Fruit fly (Drosophila melanogaster) whole organism, embryonic: ENCODE data around the gene Mzt1.

ENCODE experiments used
- Asciz ChIP-seq: fragments of 200-800 bp; sonication (Bioruptor generic); optimal IDR thresholded peaks from 2 replicates; lab custom pipeline; 2017; ENCODE audit warnings: missing biosample characterization, mild to moderate bottlenecking, missing genetic modification characterization, missing genetic modification reagents
- B-H2 ChIP-seq: fragments of 200-800 bp; sonication (Bioruptor generic); optimal IDR thresholded peaks from 2 replicates; lab custom pipeline; 2018; ENCODE audit warnings: missing biosample characterization, mild to moderate bottlenecking, missing genetic modification characterization
- BEAF-32 ChIP-seq: fragments of 200-800 bp; sonication (Bioruptor generic); optimal IDR thresholded peaks from 3 replicates; lab custom pipeline; 2017; ENCODE audit warnings: missing biosample characterization, missing genetic modification characterization, mild to moderate bottlenecking, moderate library complexity, missing genetic modification reagents
- CG12104 ChIP-seq: fragments of 200-800 bp; sonication (Bioruptor generic); optimal IDR thresholded peaks from 3 replicates; lab custom pipeline; 2016; ENCODE audit warnings: missing biosample characterization, missing genetic modification characterization
- CG12155 ChIP-seq: fragments of 200-800 bp; sonication (Bioruptor generic); optimal IDR thresholded peaks from 3 replicates; lab custom pipeline; 2016; ENCODE audit warnings: missing biosample characterization, missing genetic modification characterization
- CG12299 ChIP-seq: fragments of 200-800 bp; sonication (Bioruptor generic); optimal IDR thresholded peaks from 2 replicates; lab custom pipeline; 2018; ENCODE audit warnings: missing biosample characterization, mild to moderate bottlenecking, missing genetic modification characterization
- CG12942 ChIP-seq: fragments of 200-800 bp; sonication (Bioruptor generic); optimal IDR thresholded peaks from 3 replicates; lab custom pipeline; 2016; ENCODE audit warnings: missing biosample characterization, missing genetic modification characterization
- CG15601 ChIP-seq: fragments of 200-800 bp; sonication (Bioruptor generic); optimal IDR thresholded peaks from 3 replicates; lab custom pipeline; 2019; ENCODE audit warnings: missing biosample characterization, mild to moderate bottlenecking, missing genetic modification characterization, moderate library complexity
- CG1647 ChIP-seq: fragments of 200-800 bp; sonication (Bioruptor generic); optimal IDR thresholded peaks from 3 replicates; lab custom pipeline; 2016; ENCODE audit warnings: missing biosample characterization, missing genetic modification characterization
- CG2889 ChIP-seq: fragments of 200-800 bp; sonication (Bioruptor generic); IDR thresholded peaks from 3 replicates; pipeline ENCODE4 v1.3.6; 2022; ENCODE audit warnings: missing biosample characterization, missing genetic modification characterization
- CG4282 ChIP-seq: fragments of 200-800 bp; sonication (Bioruptor generic); optimal IDR thresholded peaks from 2 replicates; lab custom pipeline; 2016; ENCODE audit warnings: missing biosample characterization, missing genetic modification characterization
- CG4404 ChIP-seq: fragments of 200-800 bp; sonication (Bioruptor generic); IDR thresholded peaks from 2 replicates; pipeline ENCODE4 v1.3.6; 2022; ENCODE audit warnings: missing biosample characterization, missing genetic modification characterization
- CG4820 ChIP-seq: fragments of 200-800 bp; sonication (Bioruptor generic); optimal IDR thresholded peaks from 3 replicates; lab custom pipeline; 2016; ENCODE audit warnings: missing biosample characterization, missing genetic modification characterization
- CG6254 ChIP-seq: fragments of 200-800 bp; sonication (Bioruptor generic); optimal IDR thresholded peaks from 3 replicates; lab custom pipeline; 2017; ENCODE audit warnings: mild to moderate bottlenecking, missing biosample characterization, missing genetic modification reagents, missing genetic modification characterization
- CG7928 ChIP-seq: fragments of 200-800 bp; sonication (Bioruptor generic); optimal IDR thresholded peaks from 2 replicates; lab custom pipeline; 2017; ENCODE audit warnings: missing biosample characterization, mild to moderate bottlenecking, missing genetic modification characterization
- CG8478 ChIP-seq: fragments of >200 bp; optimal IDR thresholded peaks from 2 replicates; lab custom pipeline; 2018
- CrebB ChIP-seq: fragments of 200-800 bp; sonication (Bioruptor generic); optimal IDR thresholded peaks from 3 replicates; lab custom pipeline; 2018; ENCODE audit warnings: missing biosample characterization, mild to moderate bottlenecking, missing genetic modification characterization
- Deaf1 ChIP-seq: fragments of 200-800 bp; optimal IDR thresholded peaks from 3 replicates; lab custom pipeline; 2019; ENCODE audit warnings: missing biosample characterization, mild to moderate bottlenecking, missing genetic modification characterization, moderate library complexity
- Doc2 ChIP-seq: fragments of 200-800 bp; sonication (Bioruptor generic); IDR thresholded peaks from 2 replicates; pipeline ENCODE4 v1.3.6; 2022; ENCODE audit warnings: missing biosample characterization, missing genetic modification characterization
- Drgx ChIP-seq: fragments of 200-800 bp; sonication (Bioruptor generic); IDR thresholded peaks from 2 replicates; pipeline ENCODE4 v1.3.6; 2022; ENCODE audit warnings: missing biosample characterization, missing genetic modification characterization
- Eip74EF ChIP-seq, 2 experiments: fragments of 200-800 bp in 1 of 2; fragments of >200 bp in 1 of 2; sonication (Bioruptor generic) in 1 of 2; optimal IDR thresholded peaks; 2 replicates each; lab custom pipeline; 2017 to 2019; ENCODE audit warnings: missing biosample characterization in 2 of 2, missing genetic modification characterization in 2 of 2, mild to moderate bottlenecking in 1 of 2, moderate library complexity in 1 of 2
- NFAT ChIP-seq: fragments of 200-800 bp; sonication (Bioruptor generic); IDR thresholded peaks from 2 replicates; pipeline ENCODE4 v1.3.6; 2022; ENCODE audit warnings: missing biosample characterization, missing genetic modification characterization
- Oaz ChIP-seq: fragments of 200-800 bp; sonication (Bioruptor generic); IDR thresholded peaks from 2 replicates; pipeline ENCODE4 v1.3.6; 2022; ENCODE audit warnings: missing biosample characterization, missing genetic modification characterization
- Scr ChIP-seq: fragments of 200-800 bp; sonication (Bioruptor generic); IDR thresholded peaks from 2 replicates; pipeline ENCODE4 v1.3.6; 2022; ENCODE audit warnings: missing biosample characterization, missing genetic modification characterization; ENCODE audit not compliant: partially characterized antibody
- Sry-β ChIP-seq: fragments of 200-800 bp; sonication (Bioruptor generic); optimal IDR thresholded peaks from 2 replicates; lab custom pipeline; 2018; ENCODE audit warnings: missing biosample characterization, mild to moderate bottlenecking, missing genetic modification characterization, moderate library complexity
- Tbp ChIP-seq: fragments of >200 bp; optimal IDR thresholded peaks from 2 replicates; lab custom pipeline; 2018; ENCODE audit warnings: missing biosample characterization, missing genetic modification characterization
- Xbp1 ChIP-seq: fragments of 200-800 bp; sonication (Bioruptor generic); optimal IDR thresholded peaks from 3 replicates; lab custom pipeline; 2016; ENCODE audit warnings: missing biosample characterization, mild to moderate bottlenecking, missing genetic modification characterization
- cato ChIP-seq: fragments of 200-800 bp; sonication (Bioruptor generic); optimal IDR thresholded peaks from 2 replicates; lab custom pipeline; 2016; ENCODE audit warnings: missing biosample characterization, missing genetic modification characterization, borderline replicate concordance
- cg ChIP-seq: fragments of 200-800 bp; sonication (Bioruptor generic); optimal IDR thresholded peaks from 3 replicates; lab custom pipeline; 2019; ENCODE audit warnings: missing biosample characterization, mild to moderate bottlenecking, missing genetic modification characterization, moderate library complexity
- croc ChIP-seq: fragments of 200-800 bp; sonication (Bioruptor generic); conservative IDR thresholded peaks from 3 replicates; pipeline ENCODE4 v1.3.6; 2022; ENCODE audit warnings: missing biosample characterization, missing genetic modification characterization
- crp ChIP-seq, 2 experiments: fragments of 200-800 bp; sonication (Bioruptor generic); optimal IDR thresholded peaks; 2 replicates in 1 of 2; 3 replicates in 1 of 2; lab custom pipeline; 2017; ENCODE audit warnings: missing biosample characterization in 2 of 2, missing genetic modification characterization in 2 of 2, mild to moderate bottlenecking in 1 of 2, moderate library complexity in 1 of 2
- da ChIP-seq: fragments of 200-800 bp; sonication (Bioruptor generic); optimal IDR thresholded peaks from 2 replicates; lab custom pipeline; 2016; ENCODE audit warnings: missing biosample characterization, missing genetic modification characterization
- fd96Cb ChIP-seq: fragments of 200-800 bp; sonication (Bioruptor generic); optimal IDR thresholded peaks from 2 replicates; lab custom pipeline; 2018; ENCODE audit warnings: missing biosample characterization, mild to moderate bottlenecking, missing genetic modification characterization, moderate library complexity
- gcm2 ChIP-seq: fragments of 200-800 bp; sonication (Bioruptor generic); optimal IDR thresholded peaks from 2 replicates; lab custom pipeline; 2016; ENCODE audit warnings: missing biosample characterization, missing genetic modification characterization
- grn ChIP-seq: fragments of 200-800 bp; sonication (Bioruptor generic); optimal IDR thresholded peaks from 3 replicates; lab custom pipeline; 2017; ENCODE audit warnings: missing biosample characterization, missing genetic modification characterization
- gsb-n ChIP-seq: fragments of 200-800 bp; sonication (Bioruptor generic); optimal IDR thresholded peaks from 3 replicates; lab custom pipeline; 2018; ENCODE audit warnings: missing biosample characterization, mild to moderate bottlenecking, missing genetic modification characterization
- ind ChIP-seq: fragments of 200-800 bp; sonication (Bioruptor generic); optimal IDR thresholded peaks from 3 replicates; lab custom pipeline; 2016; ENCODE audit warnings: missing biosample characterization, missing genetic modification characterization
- insv ChIP-seq, 2 experiments: fragments of 200-800 bp; sonication (Bioruptor generic); optimal IDR thresholded peaks; 3 replicates each; lab custom pipeline; 2016 to 2018; ENCODE audit warnings: missing biosample characterization in 2 of 2, missing genetic modification characterization in 2 of 2
- lab ChIP-seq: fragments of 200-800 bp; sonication (Bioruptor generic); optimal IDR thresholded peaks from 3 replicates; lab custom pipeline; 2017; ENCODE audit warnings: missing biosample characterization, missing genetic modification characterization, mild to moderate bottlenecking, moderate library complexity, missing genetic modification reagents
- oc ChIP-seq: fragments of 200-800 bp; sonication (Bioruptor generic); optimal IDR thresholded peaks from 2 replicates; lab custom pipeline; 2018; ENCODE audit warnings: missing biosample characterization, mild to moderate bottlenecking, missing genetic modification characterization, moderate library complexity
- odd ChIP-seq: fragments of 200-800 bp; sonication (Bioruptor generic); optimal IDR thresholded peaks from 2 replicates; lab custom pipeline; 2017; ENCODE audit warnings: missing biosample characterization, mild to moderate bottlenecking, missing genetic modification characterization
- pan ChIP-seq, 4 experiments: fragments of >200 bp in 3 of 4; fragments of 200-800 bp in 1 of 4; sonication (Bioruptor generic) in 1 of 4; optimal IDR thresholded peaks in 3 of 4; IDR thresholded peaks in 1 of 4; 2 replicates each; pipeline versions ENCODE4 v1.3.6 to Lab custom; 2017 to 2022; ENCODE audit warnings: missing biosample characterization in 2 of 4, missing genetic modification characterization in 2 of 4, mixed read lengths in 1 of 4
- pfk ChIP-seq: fragments of 200-800 bp; sonication (Bioruptor generic); optimal IDR thresholded peaks from 2 replicates; lab custom pipeline; 2018; ENCODE audit warnings: missing biosample characterization, mild to moderate bottlenecking, missing genetic modification characterization, moderate library complexity
- prd ChIP-seq, 3 experiments: fragments of >200 bp in 2 of 3; fragments of 200-800 bp in 1 of 3; sonication (Bioruptor generic) in 1 of 3; optimal IDR thresholded peaks in 2 of 3; IDR thresholded peaks in 1 of 3; 2 replicates in 2 of 3; 3 replicates in 1 of 3; pipeline versions ENCODE4 v1.3.6 to Lab custom; 2017 to 2022; ENCODE audit warnings: missing biosample characterization in 1 of 3, missing genetic modification characterization in 1 of 3
- sc ChIP-seq, 3 experiments: fragments of >200 bp in 2 of 3; fragments of 200-800 bp in 1 of 3; sonication (Bioruptor generic) in 1 of 3; optimal IDR thresholded peaks; 2 replicates in 2 of 3; 3 replicates in 1 of 3; lab custom pipeline; 2017; ENCODE audit warnings: mild to moderate bottlenecking in 1 of 3, missing biosample characterization in 1 of 3, missing genetic modification characterization in 1 of 3, missing genetic modification reagents in 1 of 3
- trem ChIP-seq: fragments of 200-800 bp; optimal IDR thresholded peaks from 3 replicates; lab custom pipeline; 2019; ENCODE audit warnings: missing biosample characterization, mild to moderate bottlenecking, missing genetic modification characterization, moderate library complexity
- zfh2 ChIP-seq: fragments of 200-800 bp; sonication (Bioruptor generic); optimal IDR thresholded peaks from 2 replicates; lab custom pipeline; 2016; ENCODE audit warnings: missing biosample characterization, missing genetic modification characterization

The Mzt1 gene

dm6 chr3L:2417399-2418040, 28.5 kb downstream of the Mzt1 start (continued):
- peak; percentile 68 for TF ChIP-seq grn (GFP tag; lab: Kevin White, UChicago)
- no peak for TF ChIP-seq sc (optimal IDR thresholded peaks at IDR 0.05; lab: Kevin White, UChicago)
- TF ChIP-seq sc (GFP tag; optimal IDR thresholded peaks at IDR 0.05; lab: Kevin White, UChicago), result peak; percentile 69
- no peak for TF ChIP-seq CG1647
- TF ChIP-seq Scr (GFP tag; lab: Robert Waterston, UW), result no peak
- TF ChIP-seq CG4282 (GFP tag; lab: Kevin White, UChicago), result no peak
- peak in 1 of 2 experiments; percentile 86 for TF ChIP-seq Eip74EF (GFP tag; optimal IDR thresholded peaks at IDR 0.05; lab: Kevin White, UChicago)
- no peak for TF ChIP-seq Tbp (GFP tag; lab: Kevin White, UChicago)
- no peak for TF ChIP-seq da
- TF ChIP-seq odd (GFP tag; lab: Kevin White, UChicago), result peak; percentile 73
- TF ChIP-seq zfh2 (GFP tag; lab: Kevin White, UChicago), result peak; percentile 1
- no peak for TF ChIP-seq pan (optimal IDR thresholded peaks at IDR 0.05; lab: Kevin White, UChicago)
- peak in 1 of 2 experiments; percentile 43 for TF ChIP-seq pan (GFP tag; optimal IDR thresholded peaks at IDR 0.05 in 1 of 2, IDR thresholded peaks at IDR 0.05 in 1 of 2)
- no peak for TF ChIP-seq Sry-β (GFP tag; lab: Kevin White, UChicago)
- TF ChIP-seq oc, result no peak
- peak; percentile 72 for TF ChIP-seq Deaf1
- no peak for TF ChIP-seq prd (optimal IDR thresholded peaks at IDR 0.05; lab: Kevin White, UChicago)
- TF ChIP-seq prd (GFP tag; IDR thresholded peaks at IDR 0.05; lab: Robert Waterston, UW), result peak; percentile 59; the same call in 1 of the 3 replicates
- TF ChIP-seq pfk (GFP tag; lab: Kevin White, UChicago), result no peak
- peak; percentile 69 for TF ChIP-seq Xbp1
- TF ChIP-seq Asciz (GFP tag; lab: Kevin White, UChicago), result peak; percentile 60
- TF ChIP-seq crp (GFP tag; optimal IDR thresholded peaks at IDR 0.05; lab: Kevin White, UChicago), result peak in 1 of 2 experiments; percentile 14
- no peak for TF ChIP-seq BEAF-32 (GFP tag; lab: Kevin White, UChicago)
- TF ChIP-seq CG4820, result peak; percentile 69
- TF ChIP-seq CG12299 (tag; lab: Kevin White, UChicago), result peak; percentile 13
- no peak for TF ChIP-seq CG4404
- TF ChIP-seq B-H2 (GFP tag; lab: Kevin White, UChicago), result no peak
- peak; percentile 63 for TF ChIP-seq CG12104 (GFP tag; lab: Kevin White, UChicago)
- no peak for TF ChIP-seq CG2889 (GFP tag; lab: Robert Waterston, UW)
- peak; percentile 71 for TF ChIP-seq CG6254
- no peak for TF ChIP-seq NFAT (GFP tag; lab: Robert Waterston, UW)
- TF ChIP-seq CG12942 (GFP tag; lab: Kevin White, UChicago), result peak; percentile 53
- TF ChIP-seq CG7928 (GFP tag; lab: Kevin White, UChicago), result no peak
- TF ChIP-seq gcm2 (GFP tag; lab: Kevin White, UChicago), result peak; percentile 25
- TF ChIP-seq croc (GFP tag; lab: Robert Waterston, UW), result peak; percentile 50; the same call in 2 of the 3 replicates
- TF ChIP-seq Drgx (GFP tag; lab: Robert Waterston, UW), result peak; percentile 86
- TF ChIP-seq CG12155, result peak; percentile 39
- TF ChIP-seq lab (GFP tag; lab: Kevin White, UChicago), result peak; percentile 81
- TF ChIP-seq cato (GFP tag; lab: Kevin White, UChicago), result peak; percentile 34
- peak; percentile 69 for TF ChIP-seq ind (GFP tag; lab: Kevin White, UChicago)
- no peak for TF ChIP-seq Doc2
- peak; percentile 12 for TF ChIP-seq cg (GFP tag; lab: Kevin White, UChicago)
- no peak for TF ChIP-seq CG8478 (lab: Kevin White, UChicago)
- peak in 1 of 2 experiments; percentile 77 for TF ChIP-seq insv (GFP tag; optimal IDR thresholded peaks at IDR 0.05; lab: Kevin White, UChicago)
- peak; percentile 24 for TF ChIP-seq gsb-n (tag; lab: Kevin White, UChicago)
- no peak for TF ChIP-seq Oaz
- TF ChIP-seq fd96Cb (tag; lab: Kevin White, UChicago), result peak; percentile 74
- peak; percentile 32 for TF ChIP-seq CrebB (tag; lab: Kevin White, UChicago)
- TF ChIP-seq CG15601 (tag; lab: Kevin White, UChicago), result peak; percentile 67
- peak; percentile 44 for TF ChIP-seq trem (tag; lab: Kevin White, UChicago)
